Worm (Caenorhabditis elegans) whole organism, early embryonic: ENCODE results near the gene T05A8.1.

Experiments used
- B0310.2 ChIP-seq: sonication (generic microtip); optimal IDR thresholded peaks from 2 replicates; lab custom pipeline; 2016; ENCODE audit warnings: mild to moderate bottlenecking, missing genetic modification characterization, missing compliant biosample characterization
- F13C5.2 ChIP-seq: sonication (generic microtip); optimal IDR thresholded peaks from 2 replicates; lab custom pipeline; 2017; ENCODE audit warnings: mild to moderate bottlenecking, missing genetic modification characterization, inconsistent platforms, missing compliant biosample characterization
- aly-1 ChIP-seq: sonication (generic microtip); optimal IDR thresholded peaks from 2 replicates; lab custom pipeline; 2016; ENCODE audit warnings: missing genetic modification characterization, missing compliant biosample characterization
- ama-1 ChIP-seq: fragments of 150-350 bp; optimal IDR thresholded peaks from 2 replicates; lab custom pipeline; 2014
- ceh-13 ChIP-seq: fragments of 200-800 bp; sonication (Bioruptor generic); optimal IDR thresholded peaks from 2 replicates; lab custom pipeline; 2018; ENCODE audit warnings: mild to moderate bottlenecking, missing genetic modification characterization, missing compliant biosample characterization
- ceh-36 ChIP-seq: sonication (generic microtip); optimal IDR thresholded peaks from 2 replicates; lab custom pipeline; 2016; ENCODE audit warnings: missing genetic modification characterization, inconsistent platforms, missing compliant biosample characterization
- ets-7 ChIP-seq: sonication (generic microtip); optimal IDR thresholded peaks from 2 replicates; lab custom pipeline; 2016; ENCODE audit warnings: missing genotype, missing genetic modification characterization, missing compliant biosample characterization
- flt-1 ChIP-seq: fragments of 200-800 bp; sonication (Bioruptor generic); IDR thresholded peaks from 2 replicates; pipeline ENCODE4 v1.3.6; 2022; ENCODE audit warnings: missing genetic modification characterization, missing compliant biosample characterization
- hmbx-1 ChIP-seq: sonication (generic microtip); optimal IDR thresholded peaks from 2 replicates; lab custom pipeline; 2016; ENCODE audit warnings: mild to moderate bottlenecking, missing genetic modification characterization, missing compliant biosample characterization
- hmg-4 ChIP-seq: fragments of 200-800 bp; sonication (Bioruptor generic); optimal IDR thresholded peaks from 2 replicates; lab custom pipeline; 2018; ENCODE audit warnings: mild to moderate bottlenecking, missing genetic modification characterization, missing compliant biosample characterization
- hnd-1 ChIP-seq: sonication (generic microtip); optimal IDR thresholded peaks from 2 replicates; lab custom pipeline; 2016; ENCODE audit warnings: missing genetic modification characterization, missing compliant biosample characterization
- pes-1 ChIP-seq: fragments of 200-800 bp; sonication (Bioruptor generic); IDR thresholded peaks from 2 replicates; pipeline ENCODE4 v1.3.6; 2022; ENCODE audit warnings: missing genetic modification reagents, missing genetic modification characterization, missing compliant biosample characterization
- scrt-1 ChIP-seq: fragments of 200-800 bp; sonication (Bioruptor generic); IDR thresholded peaks from 2 replicates; pipeline ENCODE4 v1.3.6; 2022; ENCODE audit warnings: missing genetic modification characterization, missing compliant biosample characterization
- sea-1 ChIP-seq: fragments of 200-800 bp; sonication (Bioruptor generic); conservative IDR thresholded peaks from 2 replicates; pipeline ENCODE4 v1.3.6; 2022; ENCODE audit warnings: missing genetic modification characterization, missing compliant biosample characterization
- tbx-11 ChIP-seq: fragments of 200-800 bp; sonication (Bioruptor generic); IDR thresholded peaks from 2 replicates; pipeline ENCODE4 v1.3.6; 2022; ENCODE audit warnings: missing genetic modification characterization, missing compliant biosample characterization
- tbx-37 ChIP-seq: fragments of 200-800 bp; sonication (Bioruptor generic); conservative IDR thresholded peaks from 2 replicates; pipeline ENCODE4 v1.3.6; 2022; ENCODE audit warnings: missing genetic modification reagents, missing genetic modification characterization, missing compliant biosample characterization
- tra-4 ChIP-seq: sonication (generic microtip); optimal IDR thresholded peaks from 2 replicates; lab custom pipeline; 2017; ENCODE audit warnings: missing genetic modification characterization, missing compliant biosample characterization

Gene T05A8.1

ce11 chrII:2752536-2752935 lies 42.7 kb upstream of the T05A8.1 start, which contains the start of gene F29A7.6:
TSS of gene F29A7.6 (minus strand) at chrII:2752611.
- TF ChIP-seq pes-1 (GFP tag; lab: Robert Waterston, UW) = 0 out of 2 replicates have a peak, but pooled peaks have one; percentile 58
- no peak for TF ChIP-seq scrt-1

ce11 chrII:2751278-2751677 lies 41.4 kb upstream of the T05A8.1 start:
- TF ChIP-seq flt-1 (GFP tag; lab: Robert Waterston, UW) (no peak), ets-7 (tag; lab: Kevin White, UChicago) (no peak), B0310.2 (tag; lab: Kevin White, UChicago) (no peak), sea-1 (no peak), scrt-1 (no peak), hnd-1 (no peak), F13C5.2 (tag; lab: Kevin White, UChicago) (no peak), tra-4 (no peak), tbx-11 (no peak), ceh-36 (tag; lab: Kevin White, UChicago) (no peak), hmg-4 (GFP tag; lab: Kevin White, UChicago) (no peak), hmbx-1 (tag; lab: Kevin White, UChicago) (no peak), ama-1 (lab: Kevin White, UChicago) (no peak), ceh-13 (GFP tag; lab: Kevin White, UChicago) (no peak), pes-1 (GFP tag; lab: Robert Waterston, UW) (no peak), aly-1 (tag; lab: Kevin White, UChicago) (no peak)

ce11 chrII:2749595-2750048 lies 39.8 kb upstream of the T05A8.1 start, which contains the start of gene F29A7.4:
TSS of gene F29A7.4 (plus strand) at chrII:2749998.
- no peak for TF ChIP-seq aly-1 (tag; lab: Kevin White, UChicago)
- no peak for TF ChIP-seq hmg-4 (GFP tag; lab: Kevin White, UChicago)
- no peak for TF ChIP-seq ceh-36 (tag; lab: Kevin White, UChicago)
- TF ChIP-seq scrt-1 = no peak
- TF ChIP-seq sea-1 = no peak
- TF ChIP-seq hnd-1 = no peak
- TF ChIP-seq ama-1 (lab: Kevin White, UChicago) = no peak
- no peak for TF ChIP-seq tbx-11
- TF ChIP-seq ceh-13 (GFP tag; lab: Kevin White, UChicago) = no peak
- TF ChIP-seq B0310.2 (tag; lab: Kevin White, UChicago) = no peak
- no peak for TF ChIP-seq tbx-37 (GFP tag; lab: Robert Waterston, UW)
- TF ChIP-seq hmbx-1 (tag; lab: Kevin White, UChicago) = no peak
- TF ChIP-seq ets-7 (tag; lab: Kevin White, UChicago) = no peak
- TF ChIP-seq tra-4 = no peak
- no peak for TF ChIP-seq flt-1 (GFP tag; lab: Robert Waterston, UW)
- TF ChIP-seq pes-1 (GFP tag; lab: Robert Waterston, UW) = no peak
- TF ChIP-seq F13C5.2 (tag; lab: Kevin White, UChicago) = no peak

- no peak for TF ChIP-seq hmg-4 (GFP tag; lab: Kevin White, UChicago)
- no peak for TF ChIP-seq pes-1 (GFP tag; lab: Robert Waterston, UW)
- TF ChIP-seq B0310.2 (tag; lab: Kevin White, UChicago) = no peak
- TF ChIP-seq ceh-13 (GFP tag; lab: Kevin White, UChicago) = no peak
- TF ChIP-seq scrt-1 = no peak
- no peak for TF ChIP-seq hnd-1
- no peak for TF ChIP-seq sea-1
- no peak for TF ChIP-seq tbx-37 (GFP tag; lab: Robert Waterston, UW)
- TF ChIP-seq ama-1 (lab: Kevin White, UChicago) = no peak
- no peak for TF ChIP-seq flt-1 (GFP tag; lab: Robert Waterston, UW)
Measured at ce11 chrII:2747956-2748621, 38.2 kb upstream of the T05A8.1 start.

ce11 chrII:2742251-2742650 lies 32.4 kb upstream of the T05A8.1 start, which contains the start of gene T05A8.7:
TSS of gene T05A8.7 (minus strand) at chrII:2742351.
- TF ChIP-seq ama-1 (lab: Kevin White, UChicago) (no peak), ets-7 (tag; lab: Kevin White, UChicago) (no peak), F13C5.2 (tag; lab: Kevin White, UChicago) (no peak), tra-4 (no peak), ceh-13 (GFP tag; lab: Kevin White, UChicago) (no peak), ceh-36 (tag; lab: Kevin White, UChicago) (no peak), hmbx-1 (tag; lab: Kevin White, UChicago) (no peak), hnd-1 (no peak), hmg-4 (GFP tag; lab: Kevin White, UChicago) (no peak), B0310.2 (tag; lab: Kevin White, UChicago) (no peak), aly-1 (tag; lab: Kevin White, UChicago) (no peak), pes-1 (GFP tag; lab: Robert Waterston, UW) (no peak), tbx-11 (no peak), sea-1 (no peak), tbx-37 (GFP tag; lab: Robert Waterston, UW) (no peak), scrt-1 (no peak), flt-1 (GFP tag; lab: Robert Waterston, UW) (no peak)

- 0 out of 2 replicates have a peak, but pooled peaks have one; percentile 47 for TF ChIP-seq scrt-1
- TF ChIP-seq tbx-11 = no peak
Measured at ce11 chrII:2741405-2741804, 31.6 kb upstream of the T05A8.1 start.

- TF ChIP-seq ceh-13 (GFP tag; lab: Kevin White, UChicago) = no peak
- TF ChIP-seq ceh-36 (tag; lab: Kevin White, UChicago) = no peak
- TF ChIP-seq aly-1 (tag; lab: Kevin White, UChicago) = no peak
- no peak for TF ChIP-seq tbx-37 (GFP tag; lab: Robert Waterston, UW)
- no peak for TF ChIP-seq B0310.2 (tag; lab: Kevin White, UChicago)
- TF ChIP-seq tbx-11 = no peak
- no peak for TF ChIP-seq flt-1 (GFP tag; lab: Robert Waterston, UW)
- no peak for TF ChIP-seq scrt-1
- no peak for TF ChIP-seq pes-1 (GFP tag; lab: Robert Waterston, UW)
- TF ChIP-seq ama-1 (lab: Kevin White, UChicago) = no peak
- no peak for TF ChIP-seq tra-4
- TF ChIP-seq F13C5.2 (tag; lab: Kevin White, UChicago) = no peak
- no peak for TF ChIP-seq hmbx-1 (tag; lab: Kevin White, UChicago)
- no peak for TF ChIP-seq sea-1
- no peak for TF ChIP-seq ets-7 (tag; lab: Kevin White, UChicago)
- no peak for TF ChIP-seq hmg-4 (GFP tag; lab: Kevin White, UChicago)
- no peak for TF ChIP-seq hnd-1
Measured at ce11 chrII:2739619-2740018, 29.8 kb upstream of the T05A8.1 start, which contains the start of gene T05A8.6. TSS of gene T05A8.6 (minus strand) at chrII:2739719.
